Fruit fly (Drosophila melanogaster) whole organism: ENCODE measurements around the gene pum.

Source experiments
- CG8478 ChIP-seq: fragments of >200 bp; optimal IDR thresholded peaks from 2 replicates; lab custom pipeline; 2018; ENCODE audit warnings: inconsistent platforms
- Dll ChIP-seq: fragments of >200 bp; optimal IDR thresholded peaks from 2 replicates; lab custom pipeline; 2017
- EcR ChIP-seq, 2 experiments: fragments of >200 bp; optimal IDR thresholded peaks; 2 replicates each; lab custom pipeline; 2017; ENCODE audit warnings: missing biosample characterization in 2 of 2, missing genetic modification characterization in 2 of 2, missing genetic modification reagents in 2 of 2
- pan ChIP-seq: fragments of >200 bp; optimal IDR thresholded peaks from 2 replicates; lab custom pipeline; 2017
- psq ChIP-seq: fragments of >200 bp; optimal IDR thresholded peaks from 2 replicates; lab custom pipeline; 2017
- usp ChIP-seq: fragments of >200 bp; optimal IDR thresholded peaks from 2 replicates; lab custom pipeline; 2017; ENCODE audit warnings: missing biosample characterization, missing genetic modification characterization, mixed read lengths

The pum gene

dm6 chr3R:9147458-9147857, 90.0 kb downstream of the pum start:
- TF ChIP-seq EcR (GFP tag; optimal IDR thresholded peaks at IDR 0.05; lab: Kevin White, UChicago) (no peak), psq (lab: Kevin White, UChicago) (no peak), usp (GFP tag; lab: Kevin White, UChicago) (no peak), CG8478 (no peak), Dll (lab: Kevin White, UChicago) (no peak), pan (lab: Kevin White, UChicago) (no peak)

- TF ChIP-seq pan (lab: Kevin White, UChicago), result no peak
- no peak for TF ChIP-seq psq (lab: Kevin White, UChicago)
- TF ChIP-seq EcR (GFP tag; optimal IDR thresholded peaks at IDR 0.05; lab: Kevin White, UChicago), result no peak
- TF ChIP-seq CG8478, result no peak
- no peak for TF ChIP-seq usp (GFP tag; lab: Kevin White, UChicago)
- no peak for TF ChIP-seq Dll (lab: Kevin White, UChicago)
Measured at dm6 chr3R:9145098-9145497, 92.4 kb downstream of the pum start.

DNA sequence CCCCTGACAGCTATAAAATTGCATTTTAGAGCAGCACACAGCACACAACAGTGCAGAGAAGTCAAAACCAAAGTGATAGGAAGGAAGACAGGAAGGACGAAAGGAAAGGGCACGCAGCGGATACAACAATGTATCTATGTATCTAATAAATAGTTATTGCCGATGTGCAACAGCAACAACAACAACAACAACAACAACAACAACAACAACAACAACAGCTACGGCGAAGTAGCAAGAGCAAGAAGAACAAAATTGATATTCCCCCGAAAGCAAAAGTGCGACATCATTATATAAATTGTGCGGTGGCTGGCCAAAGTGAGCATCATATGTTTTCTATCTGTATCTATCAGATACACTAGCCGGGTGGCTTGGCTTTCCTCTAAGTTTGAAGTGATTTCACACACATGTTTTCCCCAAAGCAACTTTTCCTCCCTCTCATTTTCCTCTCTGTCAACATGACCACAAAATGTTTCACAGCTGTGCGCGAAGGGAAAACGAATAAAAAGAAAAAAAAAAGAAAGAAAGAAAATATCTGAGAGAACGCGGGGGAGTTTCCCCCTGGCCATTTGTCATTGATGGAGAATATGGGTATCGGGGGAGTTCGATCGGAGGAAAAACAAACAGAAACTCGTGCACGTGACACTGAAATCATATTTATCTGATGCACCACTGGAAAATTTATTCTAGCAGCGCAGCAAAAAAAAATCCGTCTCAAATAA, 93.3 kb downstream of the pum start:
- TF ChIP-seq psq (lab: Kevin White, UChicago) (no peak), pan (lab: Kevin White, UChicago) (no peak), usp (GFP tag; lab: Kevin White, UChicago) (no peak), EcR (GFP tag; optimal IDR thresholded peaks at IDR 0.05; lab: Kevin White, UChicago) (no peak)

DNA sequence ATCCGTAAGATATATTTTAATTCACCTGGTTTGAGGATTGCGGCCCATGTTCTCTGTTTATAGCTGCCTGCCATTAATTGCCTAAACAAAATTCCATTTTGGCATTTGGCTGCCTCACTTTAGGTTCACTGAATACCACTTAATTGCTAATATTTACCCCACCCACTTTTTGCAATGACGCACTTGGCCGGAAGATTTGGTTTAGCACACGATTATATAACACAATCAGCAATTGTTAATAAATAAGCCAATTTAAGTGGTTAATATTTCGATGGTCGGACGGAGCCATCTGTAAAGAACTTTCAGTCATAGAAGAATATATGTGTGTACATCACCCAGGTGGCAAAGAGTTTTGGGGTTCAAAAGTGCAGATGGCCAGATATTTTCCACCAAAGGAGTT, 96.6 kb downstream of the pum start:
- TF ChIP-seq usp (GFP tag; lab: Kevin White, UChicago) (no peak), pan (lab: Kevin White, UChicago) (no peak), EcR (GFP tag; optimal IDR thresholded peaks at IDR 0.05; lab: Kevin White, UChicago) (no peak), psq (lab: Kevin White, UChicago) (no peak), Dll (lab: Kevin White, UChicago) (no peak), CG8478 (no peak)

DNA sequence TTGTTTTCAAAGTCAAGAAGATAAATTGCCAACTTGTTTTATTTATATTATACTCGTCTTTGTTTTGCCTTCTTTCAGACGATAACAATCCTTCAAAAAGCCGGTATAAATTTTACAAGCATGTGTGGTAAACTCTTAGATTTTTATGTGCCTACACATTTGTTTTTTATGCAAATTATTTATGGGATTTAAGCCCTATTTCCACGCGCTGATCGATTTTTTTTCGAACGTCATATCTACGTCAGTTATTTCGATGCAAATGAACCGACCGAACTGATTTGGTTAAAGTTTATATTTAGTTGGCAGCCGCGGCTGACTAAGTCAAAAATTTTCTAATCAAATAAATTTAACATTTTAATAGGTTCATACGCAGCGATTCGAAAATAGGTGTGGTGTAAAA, 97.3 kb downstream of the pum start:
- TF ChIP-seq CG8478 (no peak), usp (GFP tag; lab: Kevin White, UChicago) (no peak), EcR (GFP tag; optimal IDR thresholded peaks at IDR 0.05; lab: Kevin White, UChicago) (no peak), psq (lab: Kevin White, UChicago) (no peak), Dll (lab: Kevin White, UChicago) (no peak), pan (lab: Kevin White, UChicago) (no peak)

dm6 chr3R:9138234-9138633, 99.2 kb downstream of the pum start:
- no peak for TF ChIP-seq pan (lab: Kevin White, UChicago)
- peak in 1 of 2 experiments; percentile 44 for TF ChIP-seq EcR (GFP tag; optimal IDR thresholded peaks at IDR 0.05; lab: Kevin White, UChicago)
- no peak for TF ChIP-seq psq (lab: Kevin White, UChicago)

dm6 chr3R:9135141-9135540, 102.3 kb downstream of the pum start:
- no peak for TF ChIP-seq usp (GFP tag; lab: Kevin White, UChicago)
- peak; percentile 84 to 94 for TF ChIP-seq EcR (GFP tag; optimal IDR thresholded peaks at IDR 0.05; lab: Kevin White, UChicago)

DNA sequence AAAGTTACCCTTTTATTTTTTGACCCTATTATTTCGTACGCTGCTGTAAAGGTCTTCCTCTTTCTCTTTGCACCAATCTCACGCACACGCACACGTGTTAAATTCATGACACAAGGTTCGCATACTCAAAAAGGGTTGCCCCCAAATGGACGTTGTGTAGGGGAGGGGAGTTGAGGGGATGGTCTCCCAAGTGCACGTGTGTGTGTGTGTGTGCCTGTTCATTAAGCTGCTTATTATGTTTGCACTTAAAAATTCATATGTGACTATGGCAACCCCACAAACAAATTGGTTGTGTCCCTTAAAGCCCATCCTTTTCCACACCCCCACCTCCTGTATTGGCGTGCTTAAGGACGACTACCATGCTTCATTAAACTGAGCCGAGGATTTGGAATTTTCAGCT, 104.2 kb downstream of the pum start:
- TF ChIP-seq CG8478 (no peak), pan (lab: Kevin White, UChicago) (no peak), Dll (lab: Kevin White, UChicago) (no peak), usp (GFP tag; lab: Kevin White, UChicago) (no peak), EcR (GFP tag; optimal IDR thresholded peaks at IDR 0.05; lab: Kevin White, UChicago) (no peak), psq (lab: Kevin White, UChicago) (no peak)

dm6 chr3R:9131466-9131865, 106.0 kb downstream of the pum start:
- TF ChIP-seq pan (lab: Kevin White, UChicago), result no peak
- TF ChIP-seq CG8478, result no peak
- no peak for TF ChIP-seq EcR (GFP tag; optimal IDR thresholded peaks at IDR 0.05; lab: Kevin White, UChicago)
- TF ChIP-seq Dll (lab: Kevin White, UChicago), result no peak
- TF ChIP-seq usp (GFP tag; lab: Kevin White, UChicago), result no peak
- TF ChIP-seq psq (lab: Kevin White, UChicago), result no peak

dm6 chr3R:9130190-9130589, 107.3 kb downstream of the pum start:
- TF ChIP-seq usp (GFP tag; lab: Kevin White, UChicago), result no peak

DNA sequence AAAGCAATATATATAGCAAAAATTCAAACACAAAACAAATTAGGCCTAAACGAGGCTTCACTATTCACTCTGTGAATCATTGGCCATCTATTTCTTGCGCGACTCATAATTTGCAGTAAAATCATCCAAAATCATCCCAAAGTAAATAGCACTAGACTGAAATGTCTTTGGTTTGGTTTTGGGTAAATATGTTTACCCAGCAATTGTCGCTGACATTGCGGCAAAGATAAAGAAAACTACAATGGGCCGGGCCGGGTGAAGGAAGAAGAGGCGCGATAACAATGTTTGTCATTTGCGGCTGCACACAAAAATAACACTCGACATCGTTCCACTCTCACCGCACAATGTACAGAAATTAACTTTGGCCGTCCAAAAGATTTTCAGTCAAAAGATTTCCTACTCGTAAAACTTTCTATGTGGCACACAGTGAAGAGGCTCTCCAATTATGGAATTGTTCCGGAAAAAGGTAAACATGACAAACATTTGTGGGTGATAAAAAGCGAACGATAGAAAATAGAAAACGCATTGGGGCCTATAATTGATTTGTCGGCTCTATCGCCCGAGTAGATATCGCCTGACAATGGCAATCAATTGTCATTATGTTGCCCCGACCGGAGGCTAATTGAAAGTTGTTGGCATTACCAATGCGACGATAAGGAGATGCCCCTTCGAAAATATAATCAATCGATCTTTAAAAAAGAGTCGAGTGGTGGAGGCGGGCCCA, 110.4 kb downstream of the pum start:
- no peak for TF ChIP-seq CG8478
- no peak for TF ChIP-seq pan (lab: Kevin White, UChicago)
- no peak for TF ChIP-seq Dll (lab: Kevin White, UChicago)
- TF ChIP-seq EcR (GFP tag; optimal IDR thresholded peaks at IDR 0.05; lab: Kevin White, UChicago), result no peak
- TF ChIP-seq psq (lab: Kevin White, UChicago), result no peak
- TF ChIP-seq usp (GFP tag; lab: Kevin White, UChicago), result no peak

dm6 chr3R:9121874-9122486, 115.5 kb downstream of the pum start:
- TF ChIP-seq psq (lab: Kevin White, UChicago) (no peak), pan (lab: Kevin White, UChicago) (no peak), CG8478 (no peak), Dll (lab: Kevin White, UChicago) (no peak), EcR (GFP tag; optimal IDR thresholded peaks at IDR 0.05; lab: Kevin White, UChicago) (no peak), usp (GFP tag; lab: Kevin White, UChicago) (no peak)
